Worm (Caenorhabditis elegans): ENCODE data around the gene gpd-3.

The gpd-3 gene

DNA sequence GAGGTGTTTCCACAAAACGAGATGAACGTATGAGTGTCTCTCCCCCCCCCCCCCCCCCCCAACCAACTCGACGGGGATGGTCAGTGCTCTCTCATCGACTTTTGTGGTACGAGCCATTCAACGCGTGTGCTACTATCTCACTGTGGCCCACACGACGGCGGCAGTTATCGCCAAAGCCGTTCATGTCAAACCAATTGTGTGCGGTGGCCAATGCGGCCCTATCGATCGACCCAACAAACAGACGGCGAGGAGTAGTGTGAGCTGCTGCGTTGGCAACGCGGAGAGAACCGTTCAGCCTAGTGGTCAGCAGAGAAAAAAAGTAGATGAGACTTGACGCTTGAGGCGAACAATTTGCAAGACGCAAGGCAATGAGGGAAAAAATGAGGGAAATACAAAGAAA lies 10.3 kb downstream of the gpd-3 start:
- TF ChIP-seq ceh-48 (tag; optimal IDR thresholded peaks at IDR 0.05) (peak; percentile 60), tbx-2 (tag; optimal IDR thresholded peaks at IDR 0.05) (peak; percentile 59), ceh-45 (GFP tag; IDR thresholded peaks at IDR 0.05) (no peak), fax-1 (tag; optimal IDR thresholded peaks at IDR 0.05) (no peak), ceh-30 (tag; optimal IDR thresholded peaks at IDR 0.05) (no peak), ceh-31 (tag; optimal IDR thresholded peaks at IDR 0.05) (peak; percentile 15), unc-55 (GFP tag; optimal IDR thresholded peaks at IDR 0.05) (peak; percentile 20), ceh-18 (tag; optimal IDR thresholded peaks at IDR 0.05) (no peak), K09A11.1 (tag; optimal IDR thresholded peaks at IDR 0.05; ENCODE audit: insufficient read depth) (no peak), sox-4 (tag; optimal IDR thresholded peaks at IDR 0.05) (no peak), ceh-6 (GFP tag; optimal IDR thresholded peaks at IDR 0.05) (peak; percentile 33), ceh-34 (tag; optimal IDR thresholded peaks at IDR 0.05) (peak; percentile 8), nfya-1 (tag; optimal IDR thresholded peaks at IDR 0.05) (peak; percentile 55), pax-1 (tag; optimal IDR thresholded peaks at IDR 0.05) (no peak)

DNA sequence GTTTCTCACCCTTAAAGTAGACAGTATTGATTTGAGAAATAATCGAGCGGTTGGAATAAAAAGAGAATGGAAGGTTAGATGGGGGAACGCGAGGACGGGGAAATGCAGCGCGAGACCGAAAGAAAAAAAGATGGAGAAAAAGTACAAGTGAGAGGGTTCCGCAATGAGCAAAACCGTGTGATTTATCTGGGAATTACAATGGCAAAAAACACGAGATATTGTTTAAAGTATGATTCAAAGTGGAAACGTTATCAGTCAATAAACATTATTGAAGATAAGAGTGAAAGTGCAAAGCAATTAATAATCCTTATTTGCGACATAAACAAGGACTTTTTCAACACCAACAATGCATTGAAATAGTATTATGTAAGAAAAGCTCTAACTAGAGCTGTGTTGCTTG lies 11.0 kb downstream of the gpd-3 start, which contains the start of gene ztf-13:
Gene ztf-13 (minus strand): TSS at position 11 of the 400 bp plus-strand sequence.
- TF ChIP-seq elt-2 (tag; optimal IDR thresholded peaks at IDR 0.05) (peak; percentile 4), ceh-22 (tag; optimal IDR thresholded peaks at IDR 0.05) (no peak)

DNA sequence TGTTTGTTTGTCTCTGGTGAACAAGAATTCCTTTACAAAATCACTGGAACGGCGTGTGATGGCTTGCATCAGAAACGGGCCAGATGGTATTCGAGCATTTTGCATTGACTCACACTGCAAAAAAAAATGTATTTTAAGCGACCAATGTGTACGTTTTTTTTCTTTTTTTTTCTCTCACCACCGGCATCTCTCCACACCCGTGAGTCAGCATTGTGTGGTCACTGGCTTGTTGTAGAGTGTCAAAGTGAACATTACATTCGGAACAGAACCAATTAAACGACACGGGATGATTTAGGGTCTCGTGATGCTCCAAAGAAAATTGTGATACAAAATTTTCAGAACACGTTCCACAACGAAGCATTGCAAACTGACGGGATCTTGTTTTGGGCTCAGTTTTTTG lies 11.6 kb downstream of the gpd-3 start:
- TF ChIP-seq ceh-19 (GFP tag; optimal IDR thresholded peaks at IDR 0.05): no peak
- TF ChIP-seq elt-2 (tag; optimal IDR thresholded peaks at IDR 0.05): no peak
- TF ChIP-seq ceh-48 (tag; optimal IDR thresholded peaks at IDR 0.05): no peak
- no peak for TF ChIP-seq sox-4 (tag; optimal IDR thresholded peaks at IDR 0.05)
- no peak for TF ChIP-seq pqm-1 (tag; optimal IDR thresholded peaks at IDR 0.05)
- TF ChIP-seq ceh-18 (tag; optimal IDR thresholded peaks at IDR 0.05): no peak
- TF ChIP-seq ztf-16 (tag; optimal IDR thresholded peaks at IDR 0.05): no peak
- no peak for TF ChIP-seq ceh-24 (tag; optimal IDR thresholded peaks at IDR 0.05)
- no peak for TF ChIP-seq pat-9 (tag; optimal IDR thresholded peaks at IDR 0.05)
- no peak for TF ChIP-seq zip-5 (tag; optimal IDR thresholded peaks at IDR 0.05)
- no peak for TF ChIP-seq ceh-2 (tag; optimal IDR thresholded peaks at IDR 0.05)

DNA sequence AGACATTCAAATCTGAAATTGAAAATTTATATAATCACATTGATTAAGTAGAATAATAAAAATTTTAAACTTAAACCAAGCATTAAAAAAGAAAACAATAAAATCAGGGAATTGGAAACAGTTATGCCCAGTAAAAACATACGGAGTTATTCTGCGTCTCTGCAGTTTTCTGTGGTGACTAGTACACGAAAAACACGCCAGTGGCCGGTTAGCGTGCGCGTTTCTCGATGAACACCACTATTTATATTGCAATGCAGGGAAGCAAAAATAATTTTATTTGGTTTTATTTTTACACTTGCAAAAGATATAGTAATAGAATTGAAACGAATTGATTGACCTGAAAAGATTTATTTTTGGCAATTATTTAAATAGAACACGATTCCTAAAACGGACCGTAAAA lies 13.3 kb downstream of the gpd-3 start, which contains the start of gene sec-3:
Gene sec-3 (minus strand): TSS at position 21 of the 400 bp plus-strand sequence.
- TF ChIP-seq dve-1 (tag; optimal IDR thresholded peaks at IDR 0.05): peak; percentile 29
- TF ChIP-seq lim-6 (tag; optimal IDR thresholded peaks at IDR 0.05): no peak
- peak; percentile 68 for TF ChIP-seq ztf-16 (tag; optimal IDR thresholded peaks at IDR 0.05)
- peak; percentile 21 for TF ChIP-seq sox-4 (tag; optimal IDR thresholded peaks at IDR 0.05)
- peak; percentile 53 for TF ChIP-seq madf-2 (tag; optimal IDR thresholded peaks at IDR 0.05)
- TF ChIP-seq tbx-7 (tag; optimal IDR thresholded peaks at IDR 0.05): no peak
- peak; percentile 36 for TF ChIP-seq che-1 (tag; optimal IDR thresholded peaks at IDR 0.05)
- no peak for TF ChIP-seq eyg-1 (tag; optimal IDR thresholded peaks at IDR 0.05)
- TF ChIP-seq ceh-34 (tag; optimal IDR thresholded peaks at IDR 0.05): peak; percentile 76
- TF ChIP-seq ets-4 (tag; optimal IDR thresholded peaks at IDR 0.05): peak; percentile 27
- no peak for TF ChIP-seq zip-5 (tag; optimal IDR thresholded peaks at IDR 0.05)
- TF ChIP-seq odd-2 (tag; optimal IDR thresholded peaks at IDR 0.05): no peak
- TF ChIP-seq pros-1 (tag; optimal IDR thresholded peaks at IDR 0.05): no peak
- TF ChIP-seq ceh-48 (tag; optimal IDR thresholded peaks at IDR 0.05): peak; percentile 12
- peak; percentile 65 for TF ChIP-seq ref-2 (tag; optimal IDR thresholded peaks at IDR 0.05)
- TF ChIP-seq ceh-31 (tag; optimal IDR thresholded peaks at IDR 0.05): peak; percentile 79
- TF ChIP-seq pqm-1 (tag; optimal IDR thresholded peaks at IDR 0.05): no peak
- no peak for TF ChIP-seq pha-4 (tag; optimal IDR thresholded peaks at IDR 0.05)
- TF ChIP-seq fkh-6 (tag; optimal IDR thresholded peaks at IDR 0.05): peak; percentile 6
- peak; percentile 46 for TF ChIP-seq hlh-8 (tag; optimal IDR thresholded peaks at IDR 0.05)
- peak; percentile 67 for TF ChIP-seq ceh-18 (tag; optimal IDR thresholded peaks at IDR 0.05)
- no peak for TF ChIP-seq ama-1 (optimal IDR thresholded peaks at IDR 0.05)
- no peak for TF ChIP-seq hlh-15 (tag; optimal IDR thresholded peaks at IDR 0.05)
- no peak for TF ChIP-seq fkh-10 (GFP tag; optimal IDR thresholded peaks at IDR 0.05)
- no peak for TF ChIP-seq hlh-30 (tag; optimal IDR thresholded peaks at IDR 0.05; ENCODE audit: insufficient read depth)
- TF ChIP-seq hlh-6 (tag; optimal IDR thresholded peaks at IDR 0.05): no peak
- TF ChIP-seq tbx-2 (tag; optimal IDR thresholded peaks at IDR 0.05): peak; percentile 77
- TF ChIP-seq F13H6.1 (tag; optimal IDR thresholded peaks at IDR 0.05): no peak
- TF ChIP-seq pat-9 (tag; optimal IDR thresholded peaks at IDR 0.05): peak; percentile 3
- peak; percentile 43 for TF ChIP-seq rnt-1 (tag; optimal IDR thresholded peaks at IDR 0.05)
- TF ChIP-seq ceh-2 (tag; optimal IDR thresholded peaks at IDR 0.05): peak; percentile 31
- peak; percentile 42 for TF ChIP-seq pha-2 (tag; optimal IDR thresholded peaks at IDR 0.05)
- TF ChIP-seq nhr-11 (tag; optimal IDR thresholded peaks at IDR 0.05): no peak
- TF ChIP-seq pax-1 (tag; optimal IDR thresholded peaks at IDR 0.05): no peak
- no peak for TF ChIP-seq T23F11.4 (GFP tag; optimal IDR thresholded peaks at IDR 0.05)

All from whole organism, late embryonic.